Worm (Caenorhabditis elegans): Measurements from ENCODE around the gene mtpn-1.
A peak's percentile ranks its signal among the peaks of the same experiment; 100 is the strongest.

The mtpn-1 gene

ce11 chrX:2435353-2435752, 28.1 kb downstream of the mtpn-1 start:
- TF ChIP-seq cog-1 (tag; optimal IDR thresholded peaks at IDR 0.05) (no peak), ztf-29 (GFP tag; IDR thresholded peaks at IDR 0.05) (no peak), ztf-23 (GFP tag; IDR thresholded peaks at IDR 0.05) (no peak), med-1 (GFP tag; optimal IDR thresholded peaks at IDR 0.05; ENCODE audit: insufficient read depth) (no peak), flt-1 (GFP tag; IDR thresholded peaks at IDR 0.05) (no peak), ref-1 (GFP tag; conservative IDR thresholded peaks at IDR 0.05) (no peak), tab-1 (GFP tag; IDR thresholded peaks at IDR 0.05) (no peak), T22C8.4 (GFP tag; IDR thresholded peaks at IDR 0.05) (no peak), klf-2 (GFP tag; conservative IDR thresholded peaks at IDR 0.05) (no peak)

ce11 chrX:2438857-2439256, 31.6 kb downstream of the mtpn-1 start, which contains the start of gene gid-2:
gid-2 (minus strand) TSS chrX:2438957.
- TF ChIP-seq tab-1 (GFP tag; IDR thresholded peaks at IDR 0.05) (no peak), klf-2 (GFP tag; conservative IDR thresholded peaks at IDR 0.05) (no peak), cog-1 (tag; optimal IDR thresholded peaks at IDR 0.05) (no peak), ref-1 (GFP tag; conservative IDR thresholded peaks at IDR 0.05) (no peak), med-1 (GFP tag; optimal IDR thresholded peaks at IDR 0.05; ENCODE audit: insufficient read depth) (no peak), T22C8.4 (GFP tag; IDR thresholded peaks at IDR 0.05) (no peak), ztf-23 (GFP tag; IDR thresholded peaks at IDR 0.05) (no peak), flt-1 (GFP tag; IDR thresholded peaks at IDR 0.05) (no peak), ztf-29 (GFP tag; IDR thresholded peaks at IDR 0.05) (no peak)

ce11 chrX:2439309-2439708, 32.0 kb downstream of the mtpn-1 start:
- TF ChIP-seq flt-1 (GFP tag; IDR thresholded peaks at IDR 0.05) (no peak), med-1 (GFP tag; optimal IDR thresholded peaks at IDR 0.05; ENCODE audit: insufficient read depth) (no peak), cog-1 (tag; optimal IDR thresholded peaks at IDR 0.05) (no peak), T22C8.4 (GFP tag; IDR thresholded peaks at IDR 0.05) (no peak), ztf-23 (GFP tag; IDR thresholded peaks at IDR 0.05) (no peak), ref-1 (GFP tag; conservative IDR thresholded peaks at IDR 0.05) (no peak), ztf-29 (GFP tag; IDR thresholded peaks at IDR 0.05) (no peak), tab-1 (GFP tag; IDR thresholded peaks at IDR 0.05) (no peak), klf-2 (GFP tag; conservative IDR thresholded peaks at IDR 0.05) (no peak)

ce11 chrX:2439728-2440127, 32.5 kb downstream of the mtpn-1 start:
- TF ChIP-seq flt-1 (GFP tag; IDR thresholded peaks at IDR 0.05) = no peak
- no peak for TF ChIP-seq ztf-23 (GFP tag; IDR thresholded peaks at IDR 0.05)
- no peak for TF ChIP-seq T22C8.4 (GFP tag; IDR thresholded peaks at IDR 0.05)
- TF ChIP-seq cog-1 (tag; optimal IDR thresholded peaks at IDR 0.05) = no peak
- no peak for TF ChIP-seq klf-2 (GFP tag; conservative IDR thresholded peaks at IDR 0.05)
- TF ChIP-seq tab-1 (GFP tag; IDR thresholded peaks at IDR 0.05) = no peak
- no peak for TF ChIP-seq med-1 (GFP tag; optimal IDR thresholded peaks at IDR 0.05; ENCODE audit: insufficient read depth)
- TF ChIP-seq ztf-29 (GFP tag; IDR thresholded peaks at IDR 0.05) = no peak
- no peak for TF ChIP-seq ref-1 (GFP tag; conservative IDR thresholded peaks at IDR 0.05)

DNA sequence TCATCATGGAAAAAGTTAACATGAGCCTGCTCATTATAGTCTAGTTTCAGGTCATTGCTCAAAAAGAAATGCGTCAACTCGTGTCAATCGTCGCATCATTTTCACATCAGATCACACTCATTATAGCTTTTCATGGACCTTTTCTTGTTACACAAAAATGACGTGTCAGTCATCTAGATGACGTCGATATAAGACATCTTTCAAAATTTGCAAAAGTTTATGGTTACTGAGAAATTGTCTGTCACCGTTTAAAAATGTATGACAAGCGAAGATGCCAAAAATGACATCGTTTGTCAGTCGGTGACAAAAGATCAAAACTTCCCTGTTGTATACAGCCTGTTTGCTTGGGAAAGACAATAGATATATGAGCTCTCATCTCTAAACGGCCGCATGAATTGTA, 33.9 kb downstream of the mtpn-1 start:
- no peak for TF ChIP-seq ztf-23 (GFP tag; IDR thresholded peaks at IDR 0.05)
- TF ChIP-seq klf-2 (GFP tag; conservative IDR thresholded peaks at IDR 0.05) = no peak
- TF ChIP-seq med-1 (GFP tag; optimal IDR thresholded peaks at IDR 0.05; ENCODE audit: insufficient read depth) = no peak
- TF ChIP-seq ref-1 (GFP tag; conservative IDR thresholded peaks at IDR 0.05) = no peak
- TF ChIP-seq T22C8.4 (GFP tag; IDR thresholded peaks at IDR 0.05) = no peak
- TF ChIP-seq cog-1 (tag; optimal IDR thresholded peaks at IDR 0.05) = no peak
- TF ChIP-seq flt-1 (GFP tag; IDR thresholded peaks at IDR 0.05) = no peak
- no peak for TF ChIP-seq ztf-29 (GFP tag; IDR thresholded peaks at IDR 0.05)
- no peak for TF ChIP-seq tab-1 (GFP tag; IDR thresholded peaks at IDR 0.05)

DNA sequence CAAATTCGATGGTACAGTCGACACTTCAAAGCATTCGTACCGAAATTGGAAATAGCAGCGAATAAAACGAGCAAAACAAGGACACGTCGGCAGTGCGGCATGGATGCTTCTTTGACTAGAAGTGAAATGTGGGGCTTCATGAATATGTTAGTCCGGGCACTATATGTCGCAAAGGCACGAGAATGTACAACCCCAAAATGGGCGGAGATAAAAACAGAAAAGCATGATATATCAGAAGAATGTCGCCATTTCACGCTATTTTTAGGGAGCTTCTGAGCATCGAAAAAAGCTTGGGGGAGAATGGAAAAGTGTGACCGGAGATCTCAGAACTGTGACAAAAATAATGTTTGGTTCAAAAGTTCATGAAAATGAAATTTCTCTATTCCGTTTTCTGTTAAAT, 36.0 kb downstream of the mtpn-1 start, which contains the start of gene T07D1.3:
T07D1.3 (minus strand) TSS at position 101 of the 400 bp plus-strand sequence.
- no peak for TF ChIP-seq flt-1 (GFP tag; IDR thresholded peaks at IDR 0.05)

DNA sequence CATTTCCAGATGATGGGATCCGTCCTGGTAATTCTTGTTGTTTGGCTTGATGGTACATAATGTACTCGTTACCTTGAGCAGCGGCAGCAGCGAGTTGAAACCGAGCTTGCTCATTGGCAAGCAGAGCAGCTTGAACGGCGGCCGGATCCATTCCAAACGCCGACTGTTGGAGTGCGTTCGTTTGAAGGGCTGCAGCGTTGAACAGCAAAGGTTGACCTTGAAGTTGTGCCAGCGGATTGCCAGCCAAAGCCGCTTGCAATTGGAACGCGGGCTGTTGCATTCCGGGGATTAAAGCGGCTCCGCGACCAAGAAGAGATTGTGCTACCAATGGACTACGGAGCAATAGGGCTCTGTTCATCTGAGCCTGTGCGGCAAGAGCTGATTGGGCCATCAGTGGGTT, 38.9 kb downstream of the mtpn-1 start:
- no peak for TF ChIP-seq ref-1 (GFP tag; conservative IDR thresholded peaks at IDR 0.05)
- no peak for TF ChIP-seq cog-1 (tag; optimal IDR thresholded peaks at IDR 0.05)
- no peak for TF ChIP-seq tab-1 (GFP tag; IDR thresholded peaks at IDR 0.05)
- TF ChIP-seq klf-2 (GFP tag; conservative IDR thresholded peaks at IDR 0.05) = no peak
- no peak for TF ChIP-seq flt-1 (GFP tag; IDR thresholded peaks at IDR 0.05)
- no peak for TF ChIP-seq T22C8.4 (GFP tag; IDR thresholded peaks at IDR 0.05)
- TF ChIP-seq ztf-23 (GFP tag; IDR thresholded peaks at IDR 0.05) = no peak
- no peak for TF ChIP-seq med-1 (GFP tag; optimal IDR thresholded peaks at IDR 0.05; ENCODE audit: insufficient read depth)
- no peak for TF ChIP-seq ztf-29 (GFP tag; IDR thresholded peaks at IDR 0.05)

- no peak for TF ChIP-seq cog-1 (tag; optimal IDR thresholded peaks at IDR 0.05)
- TF ChIP-seq ztf-23 (GFP tag; IDR thresholded peaks at IDR 0.05) = no peak
- TF ChIP-seq klf-2 (GFP tag; conservative IDR thresholded peaks at IDR 0.05) = no peak
- no peak for TF ChIP-seq med-1 (GFP tag; optimal IDR thresholded peaks at IDR 0.05; ENCODE audit: insufficient read depth)
These were observed 39.9 kb downstream of the mtpn-1 start for ce11 chrX:2447214-2447613.

ce11 chrX:2450994-2451393, 43.7 kb downstream of the mtpn-1 start:
- no peak for TF ChIP-seq flt-1 (GFP tag; IDR thresholded peaks at IDR 0.05)
- no peak for TF ChIP-seq med-1 (GFP tag; optimal IDR thresholded peaks at IDR 0.05; ENCODE audit: insufficient read depth)
- 0 out of 2 replicates have a peak, but pooled peaks have one; percentile 42 for TF ChIP-seq tab-1 (GFP tag; IDR thresholded peaks at IDR 0.05)
- no peak for TF ChIP-seq ztf-29 (GFP tag; IDR thresholded peaks at IDR 0.05)
- TF ChIP-seq ztf-23 (GFP tag; IDR thresholded peaks at IDR 0.05) = no peak
- TF ChIP-seq cog-1 (tag; optimal IDR thresholded peaks at IDR 0.05) = no peak

DNA sequence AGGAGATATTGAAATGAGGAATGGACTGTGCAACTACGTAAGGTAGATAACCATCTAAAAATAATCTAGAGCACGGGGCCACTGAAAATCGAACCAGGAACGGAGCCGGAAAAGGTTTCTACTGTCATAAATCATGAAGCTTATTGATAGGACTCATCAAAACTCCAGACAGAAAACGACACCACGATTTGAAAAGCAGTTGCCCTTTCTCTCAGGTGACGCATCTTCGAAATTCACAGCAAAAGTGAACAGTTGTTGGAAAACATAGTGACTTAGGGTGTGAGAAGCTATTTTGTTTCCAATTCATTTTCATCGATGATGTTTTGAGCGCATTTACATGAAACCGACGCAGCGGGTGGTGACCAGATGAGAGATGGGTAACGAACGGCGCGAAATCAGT, 45.0 kb downstream of the mtpn-1 start:
- TF ChIP-seq med-1 (GFP tag; optimal IDR thresholded peaks at IDR 0.05; ENCODE audit: insufficient read depth) (no peak), T22C8.4 (GFP tag; IDR thresholded peaks at IDR 0.05) (no peak), ztf-23 (GFP tag; IDR thresholded peaks at IDR 0.05) (no peak), tab-1 (GFP tag; IDR thresholded peaks at IDR 0.05) (no peak), ref-1 (GFP tag; conservative IDR thresholded peaks at IDR 0.05) (no peak), ztf-29 (GFP tag; IDR thresholded peaks at IDR 0.05) (no peak), klf-2 (GFP tag; conservative IDR thresholded peaks at IDR 0.05) (no peak), cog-1 (tag; optimal IDR thresholded peaks at IDR 0.05) (no peak), flt-1 (GFP tag; IDR thresholded peaks at IDR 0.05) (no peak)
